Fruit fly (Drosophila melanogaster) whole organism, pupa: ENCODE data around the gene CG42390.

Source experiments
- D1 ChIP-seq: fragments of 200-800 bp; sonication (Bioruptor generic); optimal IDR thresholded peaks from 2 replicates; lab custom pipeline; 2018; ENCODE audit warnings: missing biosample characterization, mild to moderate bottlenecking, missing genetic modification characterization, moderate library complexity
- EcR ChIP-seq: fragments of 200-800 bp; sonication (Bioruptor generic); optimal IDR thresholded peaks from 3 replicates; lab custom pipeline; 2019; ENCODE audit warnings: missing biosample characterization, missing genetic modification characterization, mild to moderate bottlenecking, moderate library complexity, missing genetic modification reagents
- Pif1A ChIP-seq: fragments of 200-800 bp; sonication (Bioruptor generic); optimal IDR thresholded peaks from 3 replicates; lab custom pipeline; 2016; ENCODE audit warnings: missing biosample characterization, missing genetic modification characterization

- TF ChIP-seq EcR (no peak), D1 (tag; lab: Kevin White, UChicago) (no peak), Pif1A (GFP tag; lab: Kevin White, UChicago) (peak; percentile 63)
Observed at dm6 chr3R:22145425-22146411, 25.9 kb downstream of the CG42390 start.
